Fruit fly (Drosophila melanogaster) whole organism, embryonic: ENCODE data around the gene Zip89B.

Experiments used
- Bgb ChIP-seq: fragments of 200-800 bp; sonication (Bioruptor generic); IDR thresholded peaks from 2 replicates; pipeline ENCODE4 v1.3.6; 2022; ENCODE audit warnings: missing biosample characterization, missing genetic modification characterization; ENCODE audit not compliant: partially characterized antibody
- BtbVII ChIP-seq: fragments of 200-800 bp; sonication (Bioruptor generic); optimal IDR thresholded peaks from 3 replicates; lab custom pipeline; 2017; ENCODE audit warnings: missing biosample characterization, mild to moderate bottlenecking, missing genetic modification characterization
- CG10431 ChIP-seq: fragments of 200-800 bp; sonication (Bioruptor generic); optimal IDR thresholded peaks from 3 replicates; lab custom pipeline; 2018; ENCODE audit warnings: missing biosample characterization, mild to moderate bottlenecking, missing genetic modification characterization
- CG10543 ChIP-seq: fragments of 200-800 bp; sonication (Bioruptor generic); optimal IDR thresholded peaks from 3 replicates; lab custom pipeline; 2017; ENCODE audit warnings: missing biosample characterization, mild to moderate bottlenecking, missing genetic modification characterization, moderate library complexity
- CG11085 ChIP-seq: fragments of 200-800 bp; sonication (Bioruptor generic); IDR thresholded peaks from 2 replicates; pipeline ENCODE4 v1.3.6; 2022; ENCODE audit warnings: missing biosample characterization, missing genetic modification characterization
- CG11093 ChIP-seq: fragments of 200-800 bp; sonication (Bioruptor generic); IDR thresholded peaks from 3 replicates; pipeline ENCODE4 v1.3.6; 2022; ENCODE audit warnings: missing biosample characterization, missing genetic modification characterization
- CG12769 ChIP-seq: fragments of 200-800 bp; sonication (Bioruptor generic); optimal IDR thresholded peaks from 2 replicates; lab custom pipeline; 2019; ENCODE audit warnings: missing biosample characterization, mild to moderate bottlenecking, missing genetic modification characterization, moderate library complexity
- CG12942 ChIP-seq: fragments of 200-800 bp; sonication (Bioruptor generic); optimal IDR thresholded peaks from 3 replicates; lab custom pipeline; 2016; ENCODE audit warnings: missing biosample characterization, missing genetic modification characterization
- CG13624 ChIP-seq: fragments of 200-800 bp; sonication (Bioruptor generic); optimal IDR thresholded peaks from 2 replicates; lab custom pipeline; 2016; ENCODE audit warnings: missing biosample characterization, missing genetic modification characterization
- CG15073 ChIP-seq: fragments of 200-800 bp; sonication (Bioruptor generic); optimal IDR thresholded peaks from 2 replicates; lab custom pipeline; 2016; ENCODE audit warnings: missing biosample characterization, missing genetic modification characterization
- CG1529 ChIP-seq: fragments of 200-800 bp; sonication (Bioruptor generic); optimal IDR thresholded peaks from 3 replicates; lab custom pipeline; 2018; ENCODE audit warnings: missing biosample characterization, missing genetic modification characterization
- CG16779 ChIP-seq: fragments of 200-800 bp; sonication (Bioruptor generic); IDR thresholded peaks from 2 replicates; pipeline ENCODE4 v1.3.6; 2022; ENCODE audit warnings: missing biosample characterization, missing genetic modification characterization
- CG16813 ChIP-seq: fragments of 200-800 bp; sonication (Bioruptor generic); IDR thresholded peaks from 3 replicates; pipeline ENCODE4 v1.3.6; 2022; ENCODE audit warnings: missing biosample characterization, missing genetic modification characterization; ENCODE audit not compliant: partially characterized antibody
- CG17612 ChIP-seq: fragments of 200-800 bp; sonication (Bioruptor generic); IDR thresholded peaks from 2 replicates; pipeline ENCODE4 v1.3.6; 2022; ENCODE audit warnings: missing biosample characterization, missing genetic modification characterization
- CG1792 ChIP-seq: fragments of 200-800 bp; sonication (Bioruptor generic); optimal IDR thresholded peaks from 2 replicates; lab custom pipeline; 2016; ENCODE audit warnings: missing biosample characterization, missing genetic modification characterization
- CG18262 ChIP-seq: fragments of 200-800 bp; optimal IDR thresholded peaks from 3 replicates; lab custom pipeline; 2019; ENCODE audit warnings: missing biosample characterization, mild to moderate bottlenecking, missing genetic modification characterization, moderate library complexity
- CG18619 ChIP-seq: fragments of 200-800 bp; sonication (Bioruptor generic); optimal IDR thresholded peaks from 3 replicates; lab custom pipeline; 2017; ENCODE audit warnings: missing biosample characterization, mild to moderate bottlenecking, missing genetic modification characterization
- CG31441 ChIP-seq: fragments of 200-800 bp; sonication (Bioruptor generic); IDR thresholded peaks from 2 replicates; pipeline ENCODE4 v1.3.6; 2022; ENCODE audit warnings: missing biosample characterization, missing genetic modification characterization
- CG3163 ChIP-seq: fragments of 200-800 bp; sonication (Bioruptor generic); optimal IDR thresholded peaks from 3 replicates; lab custom pipeline; 2016; ENCODE audit warnings: missing biosample characterization, missing genetic modification characterization
- CG3847 ChIP-seq: fragments of 200-800 bp; sonication (Bioruptor generic); IDR thresholded peaks from 2 replicates; pipeline ENCODE4 v1.3.6; 2022; ENCODE audit warnings: missing biosample characterization, missing genetic modification characterization
- CG4282 ChIP-seq: fragments of 200-800 bp; sonication (Bioruptor generic); optimal IDR thresholded peaks from 2 replicates; lab custom pipeline; 2016; ENCODE audit warnings: missing biosample characterization, missing genetic modification characterization
- CG6175 ChIP-seq: fragments of 200-800 bp; sonication (Bioruptor generic); IDR thresholded peaks from 3 replicates; pipeline ENCODE4 v1.3.6; 2022; ENCODE audit warnings: missing biosample characterization, missing genetic modification characterization
- CG7745 ChIP-seq: fragments of 200-800 bp; sonication (Bioruptor generic); optimal IDR thresholded peaks from 2 replicates; lab custom pipeline; 2018; ENCODE audit warnings: missing biosample characterization, mild to moderate bottlenecking, missing genetic modification characterization, moderate library complexity
- CoRest ChIP-seq: fragments of 200-800 bp; sonication (Bioruptor generic); optimal IDR thresholded peaks from 3 replicates; lab custom pipeline; 2018; ENCODE audit warnings: missing biosample characterization, mild to moderate bottlenecking, missing genetic modification characterization, moderate library complexity
- Ets97D ChIP-seq: fragments of 200-800 bp; sonication (Bioruptor generic); optimal IDR thresholded peaks from 3 replicates; lab custom pipeline; 2016; ENCODE audit warnings: missing biosample characterization, missing genetic modification characterization
- HLH3B ChIP-seq: fragments of 200-800 bp; sonication (Bioruptor generic); IDR thresholded peaks from 2 replicates; pipeline ENCODE4 v1.3.6; 2022; ENCODE audit warnings: missing biosample characterization, missing genetic modification characterization
- Hand ChIP-seq: fragments of 200-800 bp; sonication (Bioruptor generic); optimal IDR thresholded peaks from 2 replicates; lab custom pipeline; 2017; ENCODE audit warnings: mild to moderate bottlenecking, missing biosample characterization, missing genetic modification reagents, missing genetic modification characterization
- Hr51 ChIP-seq, 2 experiments: fragments of 200-800 bp; sonication (Bioruptor generic); optimal IDR thresholded peaks; 2 replicates in 1 of 2; 3 replicates in 1 of 2; lab custom pipeline; 2016 to 2018; ENCODE audit warnings: missing biosample characterization in 2 of 2, missing genetic modification characterization in 2 of 2, mild to moderate bottlenecking in 1 of 2, moderate library complexity in 1 of 2
- Hsf ChIP-seq: fragments of 200-800 bp; sonication (Bioruptor generic); optimal IDR thresholded peaks from 3 replicates; lab custom pipeline; 2016; ENCODE audit warnings: missing biosample characterization, missing genetic modification characterization
- Lpt ChIP-seq: fragments of >200 bp; optimal IDR thresholded peaks from 2 replicates; lab custom pipeline; 2018; ENCODE audit warnings: missing biosample characterization, missing genetic modification characterization
- Mes4 ChIP-seq: fragments of 200-800 bp; sonication (Bioruptor generic); optimal IDR thresholded peaks from 2 replicates; lab custom pipeline; 2016; ENCODE audit warnings: missing biosample characterization, missing genetic modification characterization
- NC2β ChIP-seq: fragments of 200-800 bp; sonication (Bioruptor generic); optimal IDR thresholded peaks from 2 replicates; lab custom pipeline; 2016; ENCODE audit warnings: missing biosample characterization, missing genetic modification characterization
- Rfx ChIP-seq: fragments of 200-800 bp; sonication (Bioruptor generic); IDR thresholded peaks from 2 replicates; pipeline ENCODE4 v1.3.6; 2022; ENCODE audit warnings: missing biosample characterization, missing genetic modification characterization
- Rx ChIP-seq: fragments of 200-800 bp; sonication (Bioruptor generic); IDR thresholded peaks from 2 replicates; pipeline ENCODE4 v1.3.6; 2022; ENCODE audit warnings: missing biosample characterization, missing genetic modification characterization
- Sox102F ChIP-seq: fragments of 200-800 bp; sonication (Bioruptor generic); optimal IDR thresholded peaks from 2 replicates; lab custom pipeline; 2018; ENCODE audit warnings: missing biosample characterization, mild to moderate bottlenecking, missing genetic modification characterization, moderate library complexity
- Sry-δ ChIP-seq: fragments of 200-800 bp; sonication (Bioruptor generic); optimal IDR thresholded peaks from 2 replicates; lab custom pipeline; 2016; ENCODE audit warnings: missing biosample characterization, missing genetic modification characterization
- amos ChIP-seq: fragments of 200-800 bp; sonication (Bioruptor generic); IDR thresholded peaks from 2 replicates; pipeline ENCODE4 v1.3.6; 2022; ENCODE audit warnings: missing biosample characterization, missing genetic modification characterization; ENCODE audit not compliant: partially characterized antibody
- bowl ChIP-seq: fragments of 200-800 bp; sonication (Bioruptor generic); IDR thresholded peaks from 2 replicates; pipeline ENCODE4 v1.3.6; 2022; ENCODE audit warnings: missing biosample characterization, missing genetic modification characterization
- dm ChIP-seq: fragments of 200-800 bp; sonication (Bioruptor generic); optimal IDR thresholded peaks from 3 replicates; lab custom pipeline; 2016; ENCODE audit warnings: missing biosample characterization, missing genetic modification characterization
- gfzf ChIP-seq: fragments of 200-800 bp; sonication (Bioruptor generic); optimal IDR thresholded peaks from 2 replicates; lab custom pipeline; 2016; ENCODE audit warnings: missing biosample characterization, mild to moderate bottlenecking, missing genetic modification characterization, moderate library complexity
- jing ChIP-seq: fragments of 200-800 bp; sonication (Bioruptor generic); optimal IDR thresholded peaks from 2 replicates; lab custom pipeline; 2018; ENCODE audit warnings: missing biosample characterization, mild to moderate bottlenecking, missing genetic modification characterization
- ken ChIP-seq: fragments of 200-800 bp; sonication (Bioruptor generic); IDR thresholded peaks from 3 replicates; pipeline ENCODE4 v1.3.6; 2022; ENCODE audit warnings: missing biosample characterization, missing genetic modification characterization
- lmd ChIP-seq: fragments of 200-800 bp; sonication (Bioruptor generic); IDR thresholded peaks from 2 replicates; pipeline ENCODE4 v1.3.6; 2022; ENCODE audit warnings: missing biosample characterization, missing genetic modification characterization
- nerfin-2 ChIP-seq: fragments of 200-800 bp; sonication (Bioruptor generic); IDR thresholded peaks from 2 replicates; pipeline ENCODE4 v1.3.6; 2022; ENCODE audit warnings: missing biosample characterization, missing genetic modification characterization; ENCODE audit not compliant: partially characterized antibody
- nmo ChIP-seq: fragments of 200-800 bp; sonication (Bioruptor generic); optimal IDR thresholded peaks from 2 replicates; lab custom pipeline; 2018; ENCODE audit warnings: missing biosample characterization, mild to moderate bottlenecking, missing genetic modification characterization, moderate library complexity
- pho ChIP-seq: fragments of 200-800 bp; sonication (Bioruptor generic); optimal IDR thresholded peaks from 2 replicates; lab custom pipeline; 2016; ENCODE audit warnings: missing biosample characterization, missing genetic modification characterization
- pita ChIP-seq: fragments of 200-800 bp; sonication (Bioruptor generic); optimal IDR thresholded peaks from 2 replicates; lab custom pipeline; 2017; ENCODE audit warnings: missing biosample characterization, mild to moderate bottlenecking, missing genetic modification characterization
- pnt ChIP-seq: fragments of 200-800 bp; sonication (Bioruptor generic); optimal IDR thresholded peaks from 3 replicates; lab custom pipeline; 2016; ENCODE audit warnings: missing biosample characterization, missing genetic modification characterization
- pros ChIP-seq: fragments of 200-800 bp; sonication (Bioruptor generic); optimal IDR thresholded peaks from 3 replicates; lab custom pipeline; 2019; ENCODE audit warnings: missing biosample characterization, mild to moderate bottlenecking, missing genetic modification characterization, moderate library complexity
- yki ChIP-seq: fragments of >200 bp; optimal IDR thresholded peaks from 3 replicates; lab custom pipeline; 2018
- zen ChIP-seq: fragments of 200-800 bp; sonication (Bioruptor generic); optimal IDR thresholded peaks from 3 replicates; lab custom pipeline; 2018; ENCODE audit warnings: missing biosample characterization, mild to moderate bottlenecking, missing genetic modification characterization, moderate library complexity

Gene Zip89B

dm6 chr3R:16341817-16342374, 36.3 kb downstream of the Zip89B start, which contains the start of the genes SF2 and pad (continued):
- TF ChIP-seq Sox102F, result no peak
- peak; percentile 32 for TF ChIP-seq jing (GFP tag; lab: Kevin White, UChicago)
- TF ChIP-seq yki (lab: Kevin White, UChicago), result no peak
- TF ChIP-seq ken, result peak; percentile 55; the same call in 1 of the 3 replicates
- TF ChIP-seq bowl (GFP tag; lab: Robert Waterston, UW), result no peak
- TF ChIP-seq CG12769 (tag; lab: Kevin White, UChicago), result peak; percentile 55
- TF ChIP-seq gfzf, result peak; percentile 83
- TF ChIP-seq CG10543 (GFP tag; lab: Kevin White, UChicago), result peak; percentile 89
- no peak for TF ChIP-seq CG6175 (GFP tag; lab: Robert Waterston, UW)
- no peak for TF ChIP-seq Lpt
- TF ChIP-seq Ets97D (GFP tag; lab: Kevin White, UChicago), result peak; percentile 75
- TF ChIP-seq CG16779 (GFP tag; lab: Robert Waterston, UW), result no peak
- peak; percentile 89 for TF ChIP-seq nerfin-2 (GFP tag; lab: Robert Waterston, UW)
- TF ChIP-seq CG13624 (GFP tag; lab: Kevin White, UChicago), result peak; percentile 80
- peak; percentile 69 for TF ChIP-seq NC2β (GFP tag; lab: Kevin White, UChicago)
- TF ChIP-seq amos (GFP tag; lab: Robert Waterston, UW), result peak; percentile 88
- TF ChIP-seq pnt (GFP tag; lab: Kevin White, UChicago), result peak; percentile 65
- TF ChIP-seq CG16813, result peak; percentile 98
- peak; percentile 90 for TF ChIP-seq Bgb
- TF ChIP-seq CG3847 (GFP tag; lab: Robert Waterston, UW), result peak; percentile 84
- peak; percentile 42 for TF ChIP-seq Rx (GFP tag; lab: Robert Waterston, UW)
- peak; percentile 65 for TF ChIP-seq CG18619 (GFP tag; lab: Kevin White, UChicago)
- no peak for TF ChIP-seq CG7745 (tag; lab: Kevin White, UChicago)
- TF ChIP-seq CG11093 (GFP tag; lab: Robert Waterston, UW), result no peak; the same call in 2 of the 3 replicates
- TF ChIP-seq Hsf (GFP tag; lab: Kevin White, UChicago), result peak; percentile 88
- TF ChIP-seq CG15073, result peak; percentile 35
- peak; percentile 89 for TF ChIP-seq CoRest (tag; lab: Kevin White, UChicago)
- peak; percentile 77 for TF ChIP-seq CG31441 (GFP tag; lab: Robert Waterston, UW)
- TF ChIP-seq BtbVII (GFP tag; lab: Kevin White, UChicago), result no peak
- no peak for TF ChIP-seq CG17612 (GFP tag; lab: Robert Waterston, UW)
- TF ChIP-seq CG18262 (tag; lab: Kevin White, UChicago), result peak; percentile 78
- TF ChIP-seq nmo (GFP tag; lab: Kevin White, UChicago), result peak; percentile 91
- TF ChIP-seq CG4282 (GFP tag; lab: Kevin White, UChicago), result peak; percentile 42
- TF ChIP-seq dm (GFP tag; lab: Kevin White, UChicago), result peak; percentile 82
- TF ChIP-seq CG11085 (GFP tag; lab: Robert Waterston, UW), result peak; percentile 69
- no peak for TF ChIP-seq pita (GFP tag; lab: Kevin White, UChicago)
- TF ChIP-seq Hand (GFP tag; lab: Kevin White, UChicago), result peak; percentile 42
- peak; percentile 62 for TF ChIP-seq HLH3B (GFP tag; lab: Robert Waterston, UW)
- TF ChIP-seq Rfx (GFP tag; lab: Robert Waterston, UW), result peak; percentile 82
- peak; percentile 86 for TF ChIP-seq pho (GFP tag; lab: Kevin White, UChicago)
- peak; percentile 69 to 78 for TF ChIP-seq Hr51 (GFP tag; optimal IDR thresholded peaks at IDR 0.05; lab: Kevin White, UChicago)
- peak; percentile 10 for TF ChIP-seq CG10431 (GFP tag; lab: Kevin White, UChicago)
- peak; percentile 57 for TF ChIP-seq Mes4 (GFP tag; lab: Kevin White, UChicago)
- TF ChIP-seq zen (tag; lab: Kevin White, UChicago), result peak; percentile 84
- TF ChIP-seq CG3163 (GFP tag; lab: Kevin White, UChicago), result peak; percentile 30
- TF ChIP-seq pros (GFP tag; lab: Kevin White, UChicago), result peak; percentile 15
- TF ChIP-seq CG12942 (GFP tag; lab: Kevin White, UChicago), result peak; percentile 78
- TF ChIP-seq Sry-δ (GFP tag; lab: Kevin White, UChicago), result peak; percentile 98
- peak; percentile 54 for TF ChIP-seq CG1792
- TF ChIP-seq lmd, result peak; percentile 71
- peak; percentile 24 for TF ChIP-seq CG1529 (GFP tag; lab: Kevin White, UChicago)
